Worm (Caenorhabditis elegans): ENCODE data around the gene ttr-2.

DNA sequence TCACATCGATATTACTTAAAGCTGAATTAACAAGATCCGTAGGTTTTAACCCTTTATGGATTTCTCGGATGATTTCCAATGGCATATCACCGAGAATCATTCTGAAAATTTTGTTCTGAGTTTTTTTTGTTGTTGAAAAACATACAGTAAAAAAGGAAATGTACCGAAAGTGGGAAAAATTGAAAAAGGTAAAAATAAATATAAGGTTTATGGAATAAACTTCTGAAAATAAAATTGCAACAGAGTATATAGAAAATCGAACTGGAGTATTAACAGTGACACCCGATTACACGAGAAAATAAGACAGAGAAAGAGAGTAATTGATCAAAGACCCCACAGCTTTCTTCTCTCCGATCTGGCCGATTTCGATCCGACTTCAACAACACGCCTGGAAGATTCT is 24.3 kb downstream of the ttr-2 start, which contains the start of gene K03H1.11:
- TF ChIP-seq pes-1 (GFP tag; IDR thresholded peaks at IDR 0.05): no peak
- no peak for TF ChIP-seq aly-1 (tag; optimal IDR thresholded peaks at IDR 0.05)
- no peak for TF ChIP-seq sea-1 (GFP tag; conservative IDR thresholded peaks at IDR 0.05)
- TF ChIP-seq tra-4 (tag; optimal IDR thresholded peaks at IDR 0.05): no peak
- TF ChIP-seq ama-1 (optimal IDR thresholded peaks at IDR 0.05): no peak
- no peak for TF ChIP-seq scrt-1 (GFP tag; IDR thresholded peaks at IDR 0.05)
- no peak for TF ChIP-seq tbx-37 (GFP tag; conservative IDR thresholded peaks at IDR 0.05)
- TF ChIP-seq B0310.2 (tag; optimal IDR thresholded peaks at IDR 0.05): no peak
- TF ChIP-seq ets-7 (tag; optimal IDR thresholded peaks at IDR 0.05): no peak
- TF ChIP-seq hmbx-1 (tag; optimal IDR thresholded peaks at IDR 0.05): no peak
- TF ChIP-seq ceh-13 (GFP tag; optimal IDR thresholded peaks at IDR 0.05): no peak
